Fruit fly (Drosophila melanogaster): ENCODE results near the gene CG3061.

Gene CG3061

dm6 chr3R:14058531-14059431 lies 26.6 kb downstream of the CG3061 start:
- peak; percentile 53 for TF ChIP-seq fkh (GFP tag; optimal IDR thresholded peaks at IDR 0.05)
- TF ChIP-seq CG8319 (GFP tag; optimal IDR thresholded peaks at IDR 0.05) = no peak

DNA sequence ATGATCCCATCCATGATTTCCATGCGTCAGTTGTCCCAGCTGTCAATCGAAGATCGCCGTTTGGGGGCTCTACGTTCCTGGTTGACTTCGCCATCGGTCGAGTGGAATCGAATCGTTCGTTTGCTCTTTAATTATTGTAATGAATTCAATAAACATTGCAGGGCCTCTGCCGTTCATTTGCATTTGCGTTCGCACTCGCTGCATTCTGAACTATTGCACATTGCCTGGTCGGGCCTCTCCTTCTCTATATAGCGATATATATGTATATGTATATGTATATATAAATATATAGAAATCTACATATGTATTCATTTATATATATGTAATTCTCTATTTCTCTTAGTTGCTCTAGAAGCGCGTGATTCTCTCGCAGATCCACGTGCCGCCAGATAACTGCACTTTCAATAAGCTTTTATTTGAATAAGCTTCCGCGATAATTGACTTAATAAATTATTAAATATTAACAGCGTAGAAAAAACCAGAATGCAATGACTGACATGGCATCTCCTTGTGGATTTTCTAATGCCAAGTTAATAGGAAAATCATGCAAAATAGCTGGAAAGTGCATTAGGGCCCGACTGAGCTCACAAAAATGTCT lies 27.6 kb downstream of the CG3061 start:
- peak; percentile 21 for TF ChIP-seq Eip78C (GFP tag)
- no peak for TF ChIP-seq CG7368 (GFP tag; optimal IDR thresholded peaks at IDR 0.05)

DNA sequence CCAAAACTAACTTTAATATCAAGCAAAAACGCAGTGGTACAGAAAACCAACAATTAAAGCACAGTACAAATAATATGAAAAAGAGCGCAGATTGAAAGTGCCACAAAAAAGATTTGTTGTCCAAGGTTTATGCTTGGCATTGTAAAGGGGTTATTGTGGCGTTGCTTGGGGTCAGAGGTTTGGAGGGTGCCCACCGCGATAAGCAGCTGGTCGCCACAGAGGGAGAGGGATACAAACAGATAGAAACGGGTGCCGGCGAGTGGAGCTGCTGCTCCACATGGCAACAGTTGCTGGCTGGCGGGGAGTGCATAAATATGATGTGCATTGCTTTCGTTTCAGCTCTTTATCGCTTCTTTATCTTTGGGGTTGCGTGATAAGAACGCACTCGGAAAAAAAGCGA lies 28.2 kb downstream of the CG3061 start:
- TF ChIP-seq svp (GFP tag) (peak; percentile 86), Ets21C (GFP tag; optimal IDR thresholded peaks at IDR 0.05) (no peak), vri (GFP tag; optimal IDR thresholded peaks at IDR 0.05) (peak; percentile 9)

- TF ChIP-seq CG3919 (GFP tag; optimal IDR thresholded peaks at IDR 0.05) (peak; percentile 76), Sox102F (GFP tag; optimal IDR thresholded peaks at IDR 0.05) (peak; percentile 66), Ets21C (GFP tag; optimal IDR thresholded peaks at IDR 0.05) (no peak), CG8632 (GFP tag; optimal IDR thresholded peaks at IDR 0.05) (peak; percentile 83), fd59A (GFP tag; optimal IDR thresholded peaks at IDR 0.05) (peak; percentile 42), topi (GFP tag; optimal IDR thresholded peaks at IDR 0.05) (peak; percentile 11), CG6163 (GFP tag; IDR thresholded peaks at IDR 0.05) (peak; percentile 98), CG10631 (GFP tag; optimal IDR thresholded peaks at IDR 0.05) (peak; percentile 40), CG10669 (GFP tag; optimal IDR thresholded peaks at IDR 0.05) (peak; percentile 67), CG7368 (GFP tag; optimal IDR thresholded peaks at IDR 0.05) (peak; percentile 74), Met (GFP tag; optimal IDR thresholded peaks at IDR 0.05) (peak; percentile 44), CG6792 (GFP tag; optimal IDR thresholded peaks at IDR 0.05) (peak; percentile 70), CG11294 (GFP tag; IDR thresholded peaks at IDR 0.05) (peak; percentile 28; the same call in 1 of the 2 replicates), Eip78C (GFP tag) (peak; percentile 90), CG1621 (tag; optimal IDR thresholded peaks at IDR 0.05) (peak; percentile 92), OdsH (GFP tag; optimal IDR thresholded peaks at IDR 0.05) (peak; percentile 57), Hr4 (GFP tag; optimal IDR thresholded peaks at IDR 0.05) (peak; percentile 27), CG9139 (GFP tag; optimal IDR thresholded peaks at IDR 0.05) (peak; percentile 99), Ets96B (tag; optimal IDR thresholded peaks at IDR 0.05) (peak; percentile 69), cyc (GFP tag; optimal IDR thresholded peaks at IDR 0.05) (no peak), esn (GFP tag; optimal IDR thresholded peaks at IDR 0.05) (peak; percentile 16), Sox14 (GFP tag; optimal IDR thresholded peaks at IDR 0.05) (peak; percentile 26), CG31627 (GFP tag; optimal IDR thresholded peaks at IDR 0.05) (no peak), Eip93F (GFP tag; optimal IDR thresholded peaks at IDR 0.05) (peak; percentile 86), Blimp-1 (GFP tag; optimal IDR thresholded peaks at IDR 0.05) (no peak), pdm3 (GFP tag; optimal IDR thresholded peaks at IDR 0.05) (peak; percentile 76), salr (GFP tag; optimal IDR thresholded peaks at IDR 0.05) (peak; percentile 72 to 82), dsx (GFP tag; optimal IDR thresholded peaks at IDR 0.05; ENCODE audit: poor library complexity, severe bottlenecking) (peak; percentile 84), acj6 (GFP tag; optimal IDR thresholded peaks at IDR 0.05) (peak; percentile 24), CG11902 (GFP tag; optimal IDR thresholded peaks at IDR 0.05) (no peak), CG16779 (tag; optimal IDR thresholded peaks at IDR 0.05) (peak; percentile 98), net (GFP tag; optimal IDR thresholded peaks at IDR 0.05) (peak; percentile 94), Eip75B (GFP tag; optimal IDR thresholded peaks at IDR 0.05) (peak; percentile 82), vri (GFP tag; optimal IDR thresholded peaks at IDR 0.05) (peak; percentile 88), achi (GFP tag; optimal IDR thresholded peaks at IDR 0.05) (peak; percentile 79), CG6808 (GFP tag; optimal IDR thresholded peaks at IDR 0.05) (peak; percentile 96), CG6854 (GFP tag; optimal IDR thresholded peaks at IDR 0.05) (peak; percentile 97), svp (GFP tag) (peak; percentile 84)
Measured at dm6 chr3R:14061049-14061987, 29.1 kb downstream of the CG3061 start.
